Fruit fly (Drosophila melanogaster) whole organism, embryonic: ENCODE results near the gene CG14221.

Experiments
- ATbp ChIP-seq: fragments of 200-800 bp; sonication (Bioruptor generic); optimal IDR thresholded peaks from 2 replicates; lab custom pipeline; 2017; ENCODE audit warnings: missing biosample characterization, mild to moderate bottlenecking, missing genetic modification characterization, missing genetic modification reagents
- Awh ChIP-seq: fragments of 200-800 bp; sonication (Bioruptor generic); IDR thresholded peaks from 2 replicates; pipeline ENCODE4, ENCODE4 v1.3.6; 2022; ENCODE audit warnings: missing biosample characterization, missing genetic modification characterization
- CG1024 ChIP-seq: fragments of 200-800 bp; sonication (Bioruptor generic); IDR thresholded peaks from 2 replicates; pipeline ENCODE4 v1.3.6; 2022; ENCODE audit warnings: missing biosample characterization, missing genetic modification characterization
- CG11085 ChIP-seq: fragments of 200-800 bp; sonication (Bioruptor generic); IDR thresholded peaks from 2 replicates; pipeline ENCODE4 v1.3.6; 2022; ENCODE audit warnings: missing biosample characterization, missing genetic modification characterization
- CG11696 ChIP-seq: fragments of 200-800 bp; sonication (Bioruptor generic); IDR thresholded peaks from 2 replicates; pipeline ENCODE4 v1.3.6; 2022; ENCODE audit warnings: missing biosample characterization, missing genetic modification characterization
- CG12769 ChIP-seq: fragments of 200-800 bp; sonication (Bioruptor generic); optimal IDR thresholded peaks from 2 replicates; lab custom pipeline; 2019; ENCODE audit warnings: missing biosample characterization, mild to moderate bottlenecking, missing genetic modification characterization, moderate library complexity
- CG13296 ChIP-seq: fragments of 200-800 bp; sonication (Bioruptor generic); optimal IDR thresholded peaks from 3 replicates; lab custom pipeline; 2018; ENCODE audit warnings: missing biosample characterization, mild to moderate bottlenecking, missing genetic modification characterization
- CG13424 ChIP-seq: fragments of 200-800 bp; sonication (Bioruptor generic); optimal IDR thresholded peaks from 2 replicates; lab custom pipeline; 2019; ENCODE audit warnings: missing biosample characterization, mild to moderate bottlenecking, missing genetic modification characterization, moderate library complexity
- CG14710 ChIP-seq: fragments of 200-800 bp; sonication (Bioruptor generic); optimal IDR thresholded peaks from 3 replicates; lab custom pipeline; 2019; ENCODE audit warnings: missing biosample characterization, mild to moderate bottlenecking, missing genetic modification characterization, moderate library complexity
- CG15269 ChIP-seq: fragments of 200-800 bp; sonication (Bioruptor generic); optimal IDR thresholded peaks from 2 replicates; lab custom pipeline; 2018; ENCODE audit warnings: missing biosample characterization, mild to moderate bottlenecking, missing genetic modification characterization, moderate library complexity
- CG15696 ChIP-seq: fragments of 200-800 bp; sonication (Bioruptor generic); optimal IDR thresholded peaks from 2 replicates; lab custom pipeline; 2019; ENCODE audit warnings: missing biosample characterization, mild to moderate bottlenecking, missing genetic modification characterization, moderate library complexity
- CG1647 ChIP-seq: fragments of 200-800 bp; sonication (Bioruptor generic); optimal IDR thresholded peaks from 3 replicates; lab custom pipeline; 2016; ENCODE audit warnings: missing biosample characterization, missing genetic modification characterization
- CG16815 ChIP-seq: fragments of 200-800 bp; sonication (Bioruptor generic); optimal IDR thresholded peaks from 3 replicates; lab custom pipeline; 2017; ENCODE audit warnings: missing biosample characterization, mild to moderate bottlenecking, missing genetic modification characterization
- CG17802 ChIP-seq: fragments of 200-800 bp; sonication (Bioruptor generic); optimal IDR thresholded peaks from 2 replicates; lab custom pipeline; 2018; ENCODE audit warnings: missing biosample characterization, mild to moderate bottlenecking, missing genetic modification characterization, moderate library complexity
- CG18262 ChIP-seq: fragments of 200-800 bp; optimal IDR thresholded peaks from 3 replicates; lab custom pipeline; 2019; ENCODE audit warnings: missing biosample characterization, mild to moderate bottlenecking, missing genetic modification characterization, moderate library complexity
- CG2120 ChIP-seq: fragments of 200-800 bp; sonication (Bioruptor generic); optimal IDR thresholded peaks from 3 replicates; lab custom pipeline; 2016; ENCODE audit warnings: missing biosample characterization, missing genetic modification characterization
- CG34376 ChIP-seq: fragments of 200-800 bp; sonication (Bioruptor generic); optimal IDR thresholded peaks from 2 replicates; lab custom pipeline; 2018; ENCODE audit warnings: missing biosample characterization, mild to moderate bottlenecking, missing genetic modification characterization
- CG3995 ChIP-seq: fragments of 200-800 bp; sonication (Bioruptor generic); optimal IDR thresholded peaks from 3 replicates; lab custom pipeline; 2016; ENCODE audit warnings: missing biosample characterization, missing genetic modification characterization
- CG5180 ChIP-seq: fragments of 200-800 bp; sonication (Bioruptor generic); optimal IDR thresholded peaks from 3 replicates; lab custom pipeline; 2017; ENCODE audit warnings: missing biosample characterization, missing genetic modification characterization, mild to moderate bottlenecking, moderate library complexity, missing genetic modification reagents
- CG5245 ChIP-seq: fragments of 200-800 bp; sonication (Bioruptor generic); optimal IDR thresholded peaks from 3 replicates; lab custom pipeline; 2016; ENCODE audit warnings: missing biosample characterization, missing genetic modification characterization
- CG6175 ChIP-seq: fragments of 200-800 bp; sonication (Bioruptor generic); IDR thresholded peaks from 3 replicates; pipeline ENCODE4 v1.3.6; 2022; ENCODE audit warnings: missing biosample characterization, missing genetic modification characterization
- CG7357 ChIP-seq: fragments of 200-800 bp; sonication (Bioruptor generic); IDR thresholded peaks from 3 replicates; pipeline ENCODE4 v1.3.6; 2022; ENCODE audit warnings: missing biosample characterization, missing genetic modification characterization
- CG7963 ChIP-seq: fragments of 200-800 bp; sonication (Bioruptor generic); IDR thresholded peaks from 3 replicates; pipeline ENCODE4 v1.3.6; 2022; ENCODE audit warnings: missing biosample characterization, missing genetic modification characterization; ENCODE audit not compliant: partially characterized antibody
- CG8478 ChIP-seq: fragments of >200 bp; optimal IDR thresholded peaks from 2 replicates; lab custom pipeline; 2018
- Chrac-16 ChIP-seq: fragments of 200-800 bp; sonication (Bioruptor generic); optimal IDR thresholded peaks from 3 replicates; lab custom pipeline; 2016; ENCODE audit warnings: missing biosample characterization, missing genetic modification characterization
- CoRest ChIP-seq: fragments of 200-800 bp; sonication (Bioruptor generic); optimal IDR thresholded peaks from 3 replicates; lab custom pipeline; 2018; ENCODE audit warnings: missing biosample characterization, mild to moderate bottlenecking, missing genetic modification characterization, moderate library complexity
- D19A ChIP-seq: fragments of 200-800 bp; optimal IDR thresholded peaks from 3 replicates; lab custom pipeline; 2019; ENCODE audit warnings: missing biosample characterization, mild to moderate bottlenecking, missing genetic modification characterization, moderate library complexity
- Fer2 ChIP-seq: fragments of 200-800 bp; sonication (Bioruptor generic); optimal IDR thresholded peaks from 2 replicates; lab custom pipeline; 2018; ENCODE audit warnings: missing biosample characterization, mild to moderate bottlenecking, missing genetic modification characterization, moderate library complexity
- H2.0 ChIP-seq: fragments of 200-800 bp; sonication (Bioruptor generic); IDR thresholded peaks from 2 replicates; pipeline ENCODE4 v1.3.6; 2022; ENCODE audit warnings: missing biosample characterization, missing genetic modification characterization
- Kr ChIP-seq: fragments of 200-800 bp; sonication (Bioruptor generic); optimal IDR thresholded peaks from 2 replicates; lab custom pipeline; 2017; ENCODE audit warnings: missing biosample characterization, mild to moderate bottlenecking, missing genetic modification characterization
- Lim3 ChIP-seq: fragments of 200-800 bp; sonication (Bioruptor generic); IDR thresholded peaks from 2 replicates; pipeline ENCODE4 v1.3.6; 2022; ENCODE audit warnings: missing biosample characterization, missing genetic modification characterization
- Mes4 ChIP-seq: fragments of 200-800 bp; sonication (Bioruptor generic); optimal IDR thresholded peaks from 2 replicates; lab custom pipeline; 2016; ENCODE audit warnings: missing biosample characterization, missing genetic modification characterization
- Vsx1 ChIP-seq: fragments of 200-800 bp; sonication (Bioruptor generic); optimal IDR thresholded peaks from 2 replicates; lab custom pipeline; 2017; ENCODE audit warnings: missing biosample characterization, mild to moderate bottlenecking, missing genetic modification characterization, missing genetic modification reagents
- dan ChIP-seq: fragments of 200-800 bp; sonication (Bioruptor generic); IDR thresholded peaks from 2 replicates; pipeline ENCODE4 v1.3.6; 2022; ENCODE audit warnings: missing biosample characterization, missing genetic modification characterization
- emc ChIP-seq: fragments of 200-800 bp; sonication (Bioruptor generic); optimal IDR thresholded peaks from 2 replicates; lab custom pipeline; 2016; ENCODE audit warnings: missing biosample characterization, missing genetic modification characterization
- exex ChIP-seq: fragments of 200-800 bp; sonication (Bioruptor generic); optimal IDR thresholded peaks from 4 replicates; lab custom pipeline; 2018; ENCODE audit warnings: missing biosample characterization, mild to moderate bottlenecking, missing genetic modification characterization, moderate library complexity
- eyg ChIP-seq: fragments of 200-800 bp; sonication (Bioruptor generic); optimal IDR thresholded peaks from 3 replicates; lab custom pipeline; 2016; ENCODE audit warnings: missing biosample characterization, missing genetic modification characterization
- fd96Cb ChIP-seq: fragments of 200-800 bp; sonication (Bioruptor generic); optimal IDR thresholded peaks from 2 replicates; lab custom pipeline; 2018; ENCODE audit warnings: missing biosample characterization, mild to moderate bottlenecking, missing genetic modification characterization, moderate library complexity
- ham ChIP-seq: fragments of 200-800 bp; sonication (Bioruptor generic); IDR thresholded peaks from 2 replicates; pipeline ENCODE4 v1.3.6; 2022; ENCODE audit warnings: missing biosample characterization, missing genetic modification characterization
- hb ChIP-seq: fragments of 200-800 bp; sonication (Bioruptor generic); IDR thresholded peaks from 3 replicates; pipeline ENCODE4 v1.3.6; 2022; ENCODE audit warnings: missing biosample characterization, missing genetic modification characterization; ENCODE audit not compliant: partially characterized antibody
- klu ChIP-seq: fragments of 200-800 bp; sonication (Bioruptor generic); IDR thresholded peaks from 2 replicates; pipeline ENCODE4 v1.3.6; 2022; ENCODE audit warnings: missing biosample characterization, missing genetic modification characterization
- lmd ChIP-seq: fragments of 200-800 bp; sonication (Bioruptor generic); IDR thresholded peaks from 2 replicates; pipeline ENCODE4 v1.3.6; 2022; ENCODE audit warnings: missing biosample characterization, missing genetic modification characterization
- lov ChIP-seq, 2 experiments: fragments of 200-800 bp in 1 of 2; fragments of >200 bp in 1 of 2; sonication (Bioruptor generic) in 1 of 2; IDR thresholded peaks in 1 of 2; optimal IDR thresholded peaks in 1 of 2; 2 replicates in 1 of 2; 3 replicates in 1 of 2; pipeline versions ENCODE4 v1.3.6 to Lab custom; 2017 to 2022; ENCODE audit warnings: missing biosample characterization in 1 of 2, missing genetic modification characterization in 1 of 2
- mld ChIP-seq: fragments of 200-800 bp; sonication (Bioruptor generic); IDR thresholded peaks from 3 replicates; pipeline ENCODE4 v1.3.6; 2022; ENCODE audit warnings: missing biosample characterization, missing genetic modification characterization; ENCODE audit not compliant: partially characterized antibody
- pb ChIP-seq: fragments of 200-800 bp; sonication (Bioruptor generic); optimal IDR thresholded peaks from 3 replicates; lab custom pipeline; 2016; ENCODE audit warnings: missing biosample characterization, missing genetic modification characterization
- tgo ChIP-seq: fragments of 200-800 bp; sonication (Bioruptor generic); IDR thresholded peaks from 3 replicates; pipeline ENCODE4 v1.3.6; 2022; ENCODE audit warnings: missing biosample characterization, missing genetic modification characterization
- tio ChIP-seq: fragments of 200-800 bp; sonication (Bioruptor generic); optimal IDR thresholded peaks from 2 replicates; lab custom pipeline; 2017; ENCODE audit warnings: missing biosample characterization, missing genetic modification characterization, inconsistent platforms
- trem ChIP-seq: fragments of 200-800 bp; optimal IDR thresholded peaks from 3 replicates; lab custom pipeline; 2019; ENCODE audit warnings: missing biosample characterization, mild to moderate bottlenecking, missing genetic modification characterization, moderate library complexity
- wek ChIP-seq: fragments of 200-800 bp; sonication (Bioruptor generic); optimal IDR thresholded peaks from 3 replicates; lab custom pipeline; 2018; ENCODE audit warnings: missing biosample characterization, mild to moderate bottlenecking, missing genetic modification characterization, moderate library complexity

CG14221 gene

DNA sequence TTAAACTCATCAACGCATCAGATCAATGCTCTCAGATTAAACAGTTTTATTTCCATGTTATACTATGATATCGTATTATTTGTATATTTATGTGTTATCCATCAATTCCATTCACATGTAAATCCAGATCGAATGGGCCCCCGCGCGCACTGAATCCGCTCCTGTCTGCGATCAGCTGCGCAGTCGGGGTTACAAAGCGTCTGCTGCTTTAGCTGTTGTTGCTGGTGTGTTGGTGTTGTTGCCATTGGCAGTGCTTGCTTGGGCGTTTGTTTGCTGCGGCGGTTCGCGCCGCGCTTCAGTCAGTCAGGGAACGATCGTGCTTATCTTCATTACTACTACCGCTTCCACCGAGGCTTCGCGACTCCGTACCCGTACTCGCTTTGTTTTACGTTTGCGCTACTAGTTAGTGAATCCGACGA lies 46.0 kb upstream of the CG14221 start, which contains the start of gene Zw (continued):
- TF ChIP-seq CG15269 (tag; lab: Kevin White, UChicago) (peak; percentile 52), emc (no peak), CG1024 (0 out of 2 replicates have a peak, but pooled peaks have one; percentile 7), CG18262 (tag; lab: Kevin White, UChicago) (peak; percentile 24), Chrac-16 (GFP tag; lab: Kevin White, UChicago) (peak; percentile 53), tio (GFP tag; lab: Kevin White, UChicago) (no peak), CG2120 (GFP tag; lab: Kevin White, UChicago) (peak; percentile 73), CG17802 (tag; lab: Kevin White, UChicago) (no peak), Mes4 (GFP tag; lab: Kevin White, UChicago) (peak; percentile 19), dan (GFP tag; lab: Robert Waterston, UW) (0 out of 2 replicates have a peak, but pooled peaks have one; percentile 8), ATbp (GFP tag; lab: Kevin White, UChicago) (peak; percentile 7), CG11696 (no peak), CG16815 (GFP tag; lab: Kevin White, UChicago) (peak; percentile 45), hb (GFP tag; lab: Robert Waterston, UW) (no peak), Lim3 (no peak), CG8478 (lab: Kevin White, UChicago) (no peak), CG12769 (tag; lab: Kevin White, UChicago) (peak; percentile 60), CoRest (tag; lab: Kevin White, UChicago) (peak; percentile 43), CG34376 (GFP tag; lab: Kevin White, UChicago) (peak; percentile 38), CG5180 (GFP tag; lab: Kevin White, UChicago) (peak; percentile 23), wek (GFP tag; lab: Kevin White, UChicago) (no peak), D19A (tag; lab: Kevin White, UChicago) (peak; percentile 46), CG5245 (GFP tag; lab: Kevin White, UChicago) (peak; percentile 19), Fer2 (tag; lab: Kevin White, UChicago) (peak; percentile 0)
- TF ChIP-seq, all 482 proteins: peak for 231

DNA sequence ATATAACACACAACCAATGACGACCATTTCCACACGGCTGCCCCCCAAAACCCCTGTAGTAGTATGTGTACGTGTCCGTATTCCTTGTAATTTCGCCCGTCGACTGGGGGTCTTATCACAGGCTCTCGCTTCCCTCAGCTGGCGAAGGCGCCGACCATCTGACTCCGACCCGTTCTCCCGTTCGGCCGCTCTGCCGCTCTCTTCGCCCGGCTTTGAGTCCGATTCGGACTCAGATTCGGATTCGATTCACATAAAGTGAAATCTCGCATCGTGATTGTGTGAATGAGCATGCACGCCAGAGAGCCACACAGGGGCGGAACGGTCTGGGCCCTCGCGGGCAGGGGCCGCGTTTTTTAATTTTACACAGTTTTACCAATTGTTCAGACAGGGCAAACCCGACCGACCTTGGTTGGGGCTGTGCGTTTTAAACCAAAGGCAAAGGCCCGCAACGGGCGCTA lies 44.7 kb upstream of the CG14221 start:
- TF ChIP-seq Vsx1 (GFP tag; lab: Kevin White, UChicago): no peak
- TF ChIP-seq tgo (GFP tag; lab: Robert Waterston, UW): peak; percentile 64
- TF ChIP-seq CG1647 (GFP tag; lab: Kevin White, UChicago): no peak
- TF ChIP-seq ham (GFP tag; lab: Robert Waterston, UW): no peak
- no peak for TF ChIP-seq eyg (GFP tag; lab: Kevin White, UChicago)
- TF ChIP-seq mld (GFP tag; lab: Robert Waterston, UW): no peak
- no peak for TF ChIP-seq CG7357 (GFP tag; lab: Robert Waterston, UW)
- peak; percentile 23; the same call in 1 of the 2 replicates for TF ChIP-seq CG1024
- TF ChIP-seq H2.0 (GFP tag; lab: Robert Waterston, UW): peak; percentile 15; the same call in 1 of the 2 replicates
- TF ChIP-seq CG7963 (GFP tag; lab: Robert Waterston, UW): 0 out of 3 replicates have a peak, but pooled peaks have one; percentile 35
- TF ChIP-seq CG13296 (GFP tag; lab: Kevin White, UChicago): no peak
- TF ChIP-seq lov (optimal IDR thresholded peaks at IDR 0.05; lab: Kevin White, UChicago): no peak
- no peak for TF ChIP-seq lov (GFP tag; IDR thresholded peaks at IDR 0.05; lab: Robert Waterston, UW)
- no peak for TF ChIP-seq trem
- TF ChIP-seq Kr (GFP tag; lab: Kevin White, UChicago): no peak
- TF ChIP-seq CG11085: 0 out of 2 replicates have a peak, but pooled peaks have one; percentile 13
- peak; percentile 23 for TF ChIP-seq CG13424 (tag; lab: Kevin White, UChicago)
- no peak for TF ChIP-seq CG6175 (GFP tag; lab: Robert Waterston, UW)
- TF ChIP-seq klu (GFP tag; lab: Robert Waterston, UW): no peak; the same call in 1 of the 2 replicates
- TF ChIP-seq fd96Cb (tag; lab: Kevin White, UChicago): no peak
- no peak for TF ChIP-seq Awh (GFP tag; lab: Robert Waterston, UW)
- TF ChIP-seq pb (GFP tag; lab: Kevin White, UChicago): no peak
- no peak for TF ChIP-seq CG3995
- TF ChIP-seq CG14710 (tag; lab: Kevin White, UChicago): peak; percentile 3
- peak; percentile 62 for TF ChIP-seq lmd
- TF ChIP-seq CG15696 (tag; lab: Kevin White, UChicago): no peak
- no peak for TF ChIP-seq exex (tag; lab: Kevin White, UChicago)
